Fruit fly (Drosophila melanogaster) S2 (cell line): ENCODE results near the gene CG7945.

Experiments used
- CG8478 ChIP-seq: fragments of >200 bp; optimal IDR thresholded peaks from 2 replicates; lab custom pipeline; 2018
- CTCF ChIP-seq, 2 experiments: fragments of >200 bp; optimal IDR thresholded peaks; 2 replicates each; lab custom pipeline; 2018

dm6 chr3L:15543467-15543866, 19.5 kb upstream of the CG7945 start:
- TF ChIP-seq CTCF (optimal IDR thresholded peaks at IDR 0.05; lab: Kevin White, UChicago): no peak
- TF ChIP-seq CG8478 (lab: Kevin White, UChicago): no peak
